Worm (Caenorhabditis elegans): ENCODE data around the gene Y53F4B.25.

The Y53F4B.25 gene

DNA sequence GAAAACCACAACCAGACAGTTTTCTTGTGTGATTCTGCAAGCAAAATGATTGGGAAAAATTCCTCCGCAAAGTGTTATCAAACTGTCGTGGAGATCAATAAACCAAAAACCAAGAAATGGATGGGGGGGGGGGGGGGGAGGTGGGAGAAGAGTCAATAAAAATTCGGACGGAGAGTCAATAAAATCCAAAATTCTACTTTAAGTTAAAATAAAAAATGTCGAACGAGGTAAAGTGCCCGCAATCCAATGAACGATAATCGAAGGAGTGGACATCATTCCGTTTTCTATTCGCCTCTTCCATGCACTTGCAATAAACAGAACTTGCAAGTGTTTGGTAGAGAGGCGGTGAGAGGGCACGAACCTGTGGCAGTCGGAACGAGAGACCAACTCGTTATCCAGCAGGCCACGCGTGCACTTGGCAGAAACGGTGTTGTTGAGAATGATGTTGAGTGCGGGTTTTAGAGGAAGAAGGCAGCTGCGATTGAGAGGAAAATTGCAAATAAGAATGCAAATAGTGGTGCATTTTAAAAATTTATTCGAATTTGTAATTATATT is 29.8 kb downstream of the Y53F4B.25 start, which contains the start of gene gst-27 (continued):
- TF ChIP-seq ztf-25 (GFP tag; IDR thresholded peaks at IDR 0.05) = peak; percentile 91
- peak; percentile 76 for TF ChIP-seq repo-1 (tag; optimal IDR thresholded peaks at IDR 0.05)
- no peak for TF ChIP-seq egl-18 (GFP tag; IDR thresholded peaks at IDR 0.05)
- TF ChIP-seq rcor-1 (GFP tag; IDR thresholded peaks at IDR 0.05) = peak; percentile 83
- 0 out of 2 replicates have a peak, but pooled peaks have one; percentile 34 for TF ChIP-seq C06A6.2 (GFP tag; conservative IDR thresholded peaks at IDR 0.05)
- TF ChIP-seq unc-130 (GFP tag; optimal IDR thresholded peaks at IDR 0.05) = peak; percentile 61
- peak; percentile 34 for TF ChIP-seq ztf-3 (GFP tag; optimal IDR thresholded peaks at IDR 0.05)
- peak; percentile 60; the same call in 1 of the 2 replicates for TF ChIP-seq attf-3 (GFP tag; conservative IDR thresholded peaks at IDR 0.05)
- peak; percentile 98 for TF ChIP-seq D2030.7 (GFP tag; IDR thresholded peaks at IDR 0.05)
- no peak for TF ChIP-seq hlh-12 (tag; optimal IDR thresholded peaks at IDR 0.05)
- TF ChIP-seq lir-1 (GFP tag; conservative IDR thresholded peaks at IDR 0.05) = peak; percentile 52; the same call in 1 of the 2 replicates
- peak; percentile 82 for TF ChIP-seq dpff-1 (tag; optimal IDR thresholded peaks at IDR 0.05)
- TF ChIP-seq somi-1 (GFP tag; optimal IDR thresholded peaks at IDR 0.05) = peak; percentile 18
- peak; percentile 93 for TF ChIP-seq chd-7 (tag; optimal IDR thresholded peaks at IDR 0.05)
- peak; percentile 31 for TF ChIP-seq F10E7.11 (tag; optimal IDR thresholded peaks at IDR 0.05)
- TF ChIP-seq ztf-6 (GFP tag; IDR thresholded peaks at IDR 0.05) = peak; percentile 54; the same call in 1 of the 2 replicates
- TF ChIP-seq ekl-4 (GFP tag; IDR thresholded peaks at IDR 0.05) = peak; percentile 79
- peak; percentile 24 to 56 for TF ChIP-seq let-607 (tag; optimal IDR thresholded peaks at IDR 0.05)
- 0 out of 2 replicates have a peak, but pooled peaks have one; percentile 21 for TF ChIP-seq ceh-91 (GFP tag; IDR thresholded peaks at IDR 0.05)
- TF ChIP-seq ceh-100 (GFP tag; IDR thresholded peaks at IDR 0.05) = peak; percentile 73
- TF ChIP-seq F57C9.4 (tag; optimal IDR thresholded peaks at IDR 0.05) = peak; percentile 39
- TF ChIP-seq snpc-3.4 (tag; optimal IDR thresholded peaks at IDR 0.05) = peak; percentile 83
- peak; percentile 86 for TF ChIP-seq zfh-2 (GFP tag; conservative IDR thresholded peaks at IDR 0.05)
- peak; percentile 89 for TF ChIP-seq mes-4 (tag; optimal IDR thresholded peaks at IDR 0.05)
- TF ChIP-seq let-526 (GFP tag; IDR thresholded peaks at IDR 0.05) = peak; percentile 72; the same call in 1 of the 2 replicates
- TF ChIP-seq aptf-2 (GFP tag; conservative IDR thresholded peaks at IDR 0.05) = no peak
- no peak for TF ChIP-seq F57A8.1 (GFP tag; optimal IDR thresholded peaks at IDR 0.05)
- TF ChIP-seq cebp-2 (GFP tag; IDR thresholded peaks at IDR 0.05) = peak; percentile 86
- peak; percentile 46 for TF ChIP-seq madf-8 (GFP tag; conservative IDR thresholded peaks at IDR 0.05)
- TF ChIP-seq lag-1 (GFP tag; IDR thresholded peaks at IDR 0.05) = no peak
- TF ChIP-seq Y56A3A.18 (GFP tag; IDR thresholded peaks at IDR 0.05) = peak; percentile 85
- TF ChIP-seq gei-17 (GFP tag; optimal IDR thresholded peaks at IDR 0.05) = peak; percentile 59
- peak; percentile 77 for TF ChIP-seq ets-4 (GFP tag; optimal IDR thresholded peaks at IDR 0.05)
- peak; percentile 79 for TF ChIP-seq mel-28 (tag; optimal IDR thresholded peaks at IDR 0.05; ENCODE audit: borderline replicate concordance)
- peak; percentile 97 for TF ChIP-seq F23B12.7 (tag; optimal IDR thresholded peaks at IDR 0.05; ENCODE audit: insufficient read depth)
- TF ChIP-seq lsl-1 (GFP tag; optimal IDR thresholded peaks at IDR 0.05) = peak; percentile 57
- 0 out of 2 replicates have a peak, but pooled peaks have one; percentile 47 for TF ChIP-seq aptf-3 (GFP tag; IDR thresholded peaks at IDR 0.05)
- peak; percentile 41 for TF ChIP-seq dpl-1 (GFP tag; optimal IDR thresholded peaks at IDR 0.05)
- TF ChIP-seq Y79H2A.3 (GFP tag; conservative IDR thresholded peaks at IDR 0.05) = peak; percentile 80; the same call in 1 of the 2 replicates
- peak; percentile 63 for TF ChIP-seq nhr-27 (tag; optimal IDR thresholded peaks at IDR 0.05)
- TF ChIP-seq Y95B8A.8 (GFP tag; IDR thresholded peaks at IDR 0.05) = no peak
- TF ChIP-seq attf-6 (GFP tag; IDR thresholded peaks at IDR 0.05) = peak; percentile 61
- peak; percentile 93 for TF ChIP-seq rpc-1 (optimal IDR thresholded peaks at IDR 0.05)
- TF ChIP-seq rpc-1 (tag; optimal IDR thresholded peaks at IDR 0.05) = peak; percentile 96
- TF ChIP-seq hlh-26 (GFP tag; conservative IDR thresholded peaks at IDR 0.05) = no peak
- no peak for TF ChIP-seq pha-4 (tag; optimal IDR thresholded peaks at IDR 0.05)
- peak; percentile 72; the same call in 1 of the 2 replicates for TF ChIP-seq hmg-20 (GFP tag; IDR thresholded peaks at IDR 0.05)
